6 fruit fly cellular contexts compared by ENCODE assay signal in the genomic region with DNA sequence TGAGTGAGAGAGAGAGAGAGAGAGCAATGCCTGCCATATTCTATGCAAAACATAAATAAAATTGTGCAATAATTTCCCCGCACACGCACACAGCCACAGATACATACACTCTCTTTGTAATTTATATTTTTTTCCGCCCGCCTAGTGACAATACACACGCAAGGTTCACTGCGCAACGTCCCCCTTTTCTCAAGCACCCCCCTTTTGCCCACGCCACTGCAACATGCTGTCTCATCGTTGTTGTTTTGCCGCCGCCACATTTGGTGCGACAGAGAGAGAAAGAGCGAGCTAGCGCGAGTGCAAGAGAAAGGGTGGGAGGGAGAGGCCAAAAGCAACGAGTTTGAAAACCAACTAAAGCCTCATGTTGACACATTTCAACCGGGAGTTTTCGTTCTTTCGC.
TF ChIP-seq lines count a peak whose summit lies in the region.

No protein-coding gene starts in this region.

- no peak for TF ChIP-seq CTCF in whole organism, embryonic (GFP tag; optimal IDR thresholded peaks at IDR 0.05; lab: Kevin White, UChicago)

TF ChIP-seq in whole organism, 6 proteins besides CTCF, POLR2A, EP300 and RAD21:
- TF ChIP-seq CG8478 (optimal IDR thresholded peaks at IDR 0.05; lab: Kevin White, UChicago) = peak; percentile 85
- no peak for TF ChIP-seq psq (optimal IDR thresholded peaks at IDR 0.05; lab: Kevin White, UChicago)
- peak; percentile 29 for TF ChIP-seq Dll (optimal IDR thresholded peaks at IDR 0.05; lab: Kevin White, UChicago)
- TF ChIP-seq EcR (GFP tag; optimal IDR thresholded peaks at IDR 0.05; lab: Kevin White, UChicago) = peak in 1 of 2 experiments; percentile 3
- TF ChIP-seq usp (GFP tag; optimal IDR thresholded peaks at IDR 0.05; lab: Kevin White, UChicago) = no peak

TF ChIP-seq in whole organism, adult, 20 proteins besides CTCF, POLR2A, EP300 and RAD21 (continues in another document):
- TF ChIP-seq CG12768 (GFP tag; optimal IDR thresholded peaks at IDR 0.05; lab: Kevin White, UChicago) (peak; percentile 80), CG33017 (tag; optimal IDR thresholded peaks at IDR 0.05; lab: Kevin White, UChicago) (peak; percentile 42), toe (GFP tag; optimal IDR thresholded peaks at IDR 0.05; lab: Kevin White, UChicago) (peak; percentile 37), cic (GFP tag; optimal IDR thresholded peaks at IDR 0.05; lab: Kevin White, UChicago) (peak; percentile 83), CG5204 (GFP tag; optimal IDR thresholded peaks at IDR 0.05; lab: Kevin White, UChicago) (no peak), CG1620 (GFP tag; optimal IDR thresholded peaks at IDR 0.05; lab: Kevin White, UChicago) (peak; percentile 71), cnc (optimal IDR thresholded peaks at IDR 0.05; lab: Kevin White, UChicago) (peak; percentile 91 to 95), CG11617 (GFP tag; optimal IDR thresholded peaks at IDR 0.05; lab: Kevin White, UChicago) (peak; percentile 65), CG7045 (GFP tag; optimal IDR thresholded peaks at IDR 0.05; lab: Kevin White, UChicago) (peak; percentile 34), Clk (GFP tag; optimal IDR thresholded peaks at IDR 0.05; lab: Kevin White, UChicago) (peak; percentile 30), kay (GFP tag; lab: Kevin White, UChicago; ENCODE audit: borderline replicate concordance) (no peak), CG14711 (tag; optimal IDR thresholded peaks at IDR 0.05; lab: Kevin White, UChicago) (peak; percentile 63), CG7101 (tag; optimal IDR thresholded peaks at IDR 0.05; lab: Kevin White, UChicago) (peak; percentile 62), pad (GFP tag; optimal IDR thresholded peaks at IDR 0.05; lab: Kevin White, UChicago) (peak; percentile 87), tj (GFP tag; optimal IDR thresholded peaks at IDR 0.05; lab: Kevin White, UChicago) (peak; percentile 80), Crg-1 (GFP tag; optimal IDR thresholded peaks at IDR 0.05; lab: Kevin White, UChicago) (peak; percentile 63)

TF ChIP-seq in whole organism, embryonic, 481 proteins besides CTCF, POLR2A, EP300 and RAD21 (continues in another document):
- TF ChIP-seq prd (optimal IDR thresholded peaks at IDR 0.05; lab: Kevin White, UChicago) (no peak), prd (GFP tag; IDR thresholded peaks at IDR 0.05; lab: Robert Waterston, UW) (peak; percentile 72), CG6272 (GFP tag; IDR thresholded peaks at IDR 0.05; lab: Robert Waterston, UW) (no peak; the same call in 1 of the 2 replicates), sens (GFP tag; lab: Kevin White, UChicago) (peak; percentile 84), Mrtf (GFP tag; IDR thresholded peaks at IDR 0.05; lab: Robert Waterston, UW) (0 out of 3 replicates have a peak, but pooled peaks have one; percentile 23), crc (GFP tag; optimal IDR thresholded peaks at IDR 0.05; lab: Kevin White, UChicago) (peak; percentile 54), Elba2 (GFP tag; optimal IDR thresholded peaks at IDR 0.05; lab: Kevin White, UChicago) (no peak), CG6654 (GFP tag; optimal IDR thresholded peaks at IDR 0.05; lab: Kevin White, UChicago) (no peak), Atf3 (GFP tag; optimal IDR thresholded peaks at IDR 0.05; lab: Kevin White, UChicago) (peak; percentile 21), Dip2 (GFP tag; IDR thresholded peaks at IDR 0.05; lab: Robert Waterston, UW) (no peak), CG12071 (GFP tag; optimal IDR thresholded peaks at IDR 0.05; lab: Kevin White, UChicago) (no peak), oc (tag; optimal IDR thresholded peaks at IDR 0.05; lab: Kevin White, UChicago) (peak; percentile 58), org-1 (GFP tag; optimal IDR thresholded peaks at IDR 0.05; lab: Kevin White, UChicago) (peak; percentile 62), Nf-YC (tag; optimal IDR thresholded peaks at IDR 0.05; lab: Kevin White, UChicago) (peak; percentile 19), pita (GFP tag; optimal IDR thresholded peaks at IDR 0.05; lab: Kevin White, UChicago) (no peak), CG11398 (GFP tag; optimal IDR thresholded peaks at IDR 0.05; lab: Kevin White, UChicago) (no peak), fd102C (GFP tag; optimal IDR thresholded peaks at IDR 0.05; lab: Kevin White, UChicago) (no peak)

TF ChIP-seq in whole organism, prepupa, 60 proteins besides CTCF, POLR2A, EP300 and RAD21 (continues in another document):
- TF ChIP-seq Ets96B (tag; optimal IDR thresholded peaks at IDR 0.05; lab: Kevin White, UChicago) (peak; percentile 63), CG11294 (GFP tag; IDR thresholded peaks at IDR 0.05; lab: Robert Waterston, UW) (peak; percentile 51), Eip93F (GFP tag; optimal IDR thresholded peaks at IDR 0.05; lab: Kevin White, UChicago) (no peak), Hr39 (GFP tag; optimal IDR thresholded peaks at IDR 0.05; lab: Kevin White, UChicago) (peak; percentile 75), CG34406 (GFP tag; optimal IDR thresholded peaks at IDR 0.05; lab: Kevin White, UChicago) (peak; percentile 56), acj6 (GFP tag; optimal IDR thresholded peaks at IDR 0.05; lab: Kevin White, UChicago) (peak; percentile 73), Sox15 (GFP tag; optimal IDR thresholded peaks at IDR 0.05; lab: Kevin White, UChicago) (peak; percentile 73), CG1621 (tag; optimal IDR thresholded peaks at IDR 0.05; lab: Kevin White, UChicago) (peak; percentile 63), achi (GFP tag; optimal IDR thresholded peaks at IDR 0.05; lab: Kevin White, UChicago) (peak; percentile 62), Gug (GFP tag; IDR thresholded peaks at IDR 0.05; lab: Robert Waterston, UW) (peak; percentile 80), CG32006 (GFP tag; optimal IDR thresholded peaks at IDR 0.05; lab: Kevin White, UChicago) (peak; percentile 77), pdm3 (GFP tag; optimal IDR thresholded peaks at IDR 0.05; lab: Kevin White, UChicago) (peak; percentile 78), CG15336 (GFP tag; IDR thresholded peaks at IDR 0.05; lab: Robert Waterston, UW) (no peak; the same call in 1 of the 2 replicates), lz (GFP tag; optimal IDR thresholded peaks at IDR 0.05; lab: Kevin White, UChicago) (peak; percentile 82), CG6854 (GFP tag; optimal IDR thresholded peaks at IDR 0.05; lab: Kevin White, UChicago) (peak; percentile 26), CG6163 (GFP tag; IDR thresholded peaks at IDR 0.05; lab: Robert Waterston, UW) (peak; percentile 88), Hr4 (GFP tag; optimal IDR thresholded peaks at IDR 0.05; lab: Kevin White, UChicago) (peak; percentile 74)

TF ChIP-seq in whole organism, pupa, 21 proteins besides CTCF, POLR2A, EP300 and RAD21 (continues in another document):
- peak; percentile 43; the same call in 1 of the 2 replicates for TF ChIP-seq rn (GFP tag; IDR thresholded peaks at IDR 0.05; lab: Robert Waterston, UW)
- TF ChIP-seq Snoo (tag; optimal IDR thresholded peaks at IDR 0.05; lab: Kevin White, UChicago) = peak; percentile 47
- peak; percentile 58 for TF ChIP-seq gl (tag; optimal IDR thresholded peaks at IDR 0.05; lab: Kevin White, UChicago)
- TF ChIP-seq EcR (GFP tag; optimal IDR thresholded peaks at IDR 0.05; lab: Kevin White, UChicago) = peak; percentile 72
- TF ChIP-seq CG14655 (GFP tag; optimal IDR thresholded peaks at IDR 0.05; lab: Kevin White, UChicago) = no peak
- peak; percentile 63 for TF ChIP-seq Pif1B (GFP tag; optimal IDR thresholded peaks at IDR 0.05; lab: Kevin White, UChicago)
- TF ChIP-seq Ets98B (GFP tag; IDR thresholded peaks at IDR 0.05; lab: Robert Waterston, UW) = peak; percentile 89
- peak; percentile 60 for TF ChIP-seq CG8301 (tag; optimal IDR thresholded peaks at IDR 0.05; lab: Kevin White, UChicago)
- TF ChIP-seq CG8159 (tag; optimal IDR thresholded peaks at IDR 0.05; lab: Kevin White, UChicago) = peak; percentile 68
- TF ChIP-seq CG4496 (GFP tag; IDR thresholded peaks at IDR 0.05; lab: Robert Waterston, UW) = peak; percentile 91
- peak; percentile 53 for TF ChIP-seq CG34367 (tag; optimal IDR thresholded peaks at IDR 0.05; lab: Kevin White, UChicago)
- peak; percentile 91 for TF ChIP-seq CG32121 (GFP tag; IDR thresholded peaks at IDR 0.05; lab: Robert Waterston, UW)
- TF ChIP-seq CG12605 (GFP tag; IDR thresholded peaks at IDR 0.05; lab: Robert Waterston, UW) = peak; percentile 73; the same call in 1 of the 2 replicates
- TF ChIP-seq D1 (tag; optimal IDR thresholded peaks at IDR 0.05; lab: Kevin White, UChicago) = no peak
- peak; percentile 65 for TF ChIP-seq CG15710 (tag; optimal IDR thresholded peaks at IDR 0.05; lab: Kevin White, UChicago)
- TF ChIP-seq CG10348 (GFP tag; IDR thresholded peaks at IDR 0.05; lab: Robert Waterston, UW) = peak; percentile 48; the same call in 1 of the 2 replicates
- peak; percentile 90 for TF ChIP-seq fd96Ca (GFP tag; IDR thresholded peaks at IDR 0.05; lab: Robert Waterston, UW)
- peak; percentile 56 for TF ChIP-seq CG17806 (tag; optimal IDR thresholded peaks at IDR 0.05; lab: Kevin White, UChicago)

TF ChIP-seq in whole organism, wandering third instar larva, 38 proteins besides CTCF, POLR2A, EP300 and RAD21 (continues in another document):
- peak; percentile 64 for TF ChIP-seq OdsH (GFP tag; optimal IDR thresholded peaks at IDR 0.05; lab: Kevin White, UChicago)
- no peak for TF ChIP-seq Mio (GFP tag; optimal IDR thresholded peaks at IDR 0.05; lab: Kevin White, UChicago)
- TF ChIP-seq psq (GFP tag; optimal IDR thresholded peaks at IDR 0.05; lab: Kevin White, UChicago) = peak; percentile 75
- TF ChIP-seq tai (GFP tag; optimal IDR thresholded peaks at IDR 0.05; lab: Kevin White, UChicago) = no peak
- peak; percentile 45 for TF ChIP-seq sv (GFP tag; optimal IDR thresholded peaks at IDR 0.05; lab: Kevin White, UChicago)
- peak; percentile 60 for TF ChIP-seq Sp1 (GFP tag; optimal IDR thresholded peaks at IDR 0.05; lab: Kevin White, UChicago)
- no peak for TF ChIP-seq dmrt93B (GFP tag; optimal IDR thresholded peaks at IDR 0.05; lab: Kevin White, UChicago)
- no peak for TF ChIP-seq CrebA (GFP tag; optimal IDR thresholded peaks at IDR 0.05; lab: Kevin White, UChicago; ENCODE audit: borderline replicate concordance)
- peak; percentile 72 for TF ChIP-seq N (GFP tag; optimal IDR thresholded peaks at IDR 0.05; lab: Kevin White, UChicago)
- TF ChIP-seq Hr78 (GFP tag; optimal IDR thresholded peaks at IDR 0.05; lab: Kevin White, UChicago) = no peak
- TF ChIP-seq br (GFP tag; optimal IDR thresholded peaks at IDR 0.05; lab: Kevin White, UChicago) = peak; percentile 81
- peak; percentile 61 for TF ChIP-seq HLH106 (tag; optimal IDR thresholded peaks at IDR 0.05; lab: Kevin White, UChicago)
- no peak for TF ChIP-seq Abd-B (GFP tag; optimal IDR thresholded peaks at IDR 0.05; lab: Kevin White, UChicago)
- TF ChIP-seq Rel (GFP tag; optimal IDR thresholded peaks at IDR 0.05; lab: Kevin White, UChicago) = no peak
- TF ChIP-seq Rel (tag; optimal IDR thresholded peaks at IDR 0.05; lab: Kevin White, UChicago) = peak; percentile 60
- TF ChIP-seq Dfd (GFP tag; optimal IDR thresholded peaks at IDR 0.05; lab: Kevin White, UChicago) = no peak
- TF ChIP-seq Hr83 (GFP tag; optimal IDR thresholded peaks at IDR 0.05; lab: Kevin White, UChicago; ENCODE audit: poor library complexity, severe bottlenecking) = peak; percentile 78
- peak; percentile 80 for TF ChIP-seq rgr (GFP tag; optimal IDR thresholded peaks at IDR 0.05; lab: Kevin White, UChicago)
- TF ChIP-seq Dif (GFP tag; optimal IDR thresholded peaks at IDR 0.05; lab: Kevin White, UChicago; ENCODE audit: partially characterized antibody) = peak; percentile 41
- no peak for TF ChIP-seq dsf (GFP tag; optimal IDR thresholded peaks at IDR 0.05; lab: Kevin White, UChicago; ENCODE audit: borderline replicate concordance)
